Fruit fly (Drosophila melanogaster) whole organism, pupa: ENCODE results near the gene CG5225.
"Not testable (repeated sequence)": the region's sequence is repeated elsewhere in the genome, so short reads cannot be mapped to it uniquely, and the experiment has no call there.

Experiments used
- CG10348 ChIP-seq: fragments of 200-800 bp; sonication (Bioruptor generic); IDR thresholded peaks from 2 replicates; pipeline ENCODE4 v1.3.6; 2022; ENCODE audit warnings: missing biosample characterization, missing genetic modification characterization
- CG12605 ChIP-seq: fragments of 200-800 bp; sonication (Bioruptor generic); IDR thresholded peaks from 2 replicates; pipeline ENCODE4 v1.3.6; 2022; ENCODE audit warnings: missing biosample characterization, missing genetic modification characterization
- CG13204 ChIP-seq: fragments of 200-800 bp; sonication (Bioruptor generic); optimal IDR thresholded peaks from 2 replicates; lab custom pipeline; 2018; ENCODE audit warnings: missing biosample characterization, mild to moderate bottlenecking, missing genetic modification characterization, moderate library complexity
- CG14655 ChIP-seq: fragments of 200-800 bp; sonication (Bioruptor generic); optimal IDR thresholded peaks from 3 replicates; lab custom pipeline; 2017; ENCODE audit warnings: mild to moderate bottlenecking, missing biosample characterization, missing genetic modification reagents, missing genetic modification characterization
- CG15710 ChIP-seq: fragments of 200-800 bp; sonication (Bioruptor generic); optimal IDR thresholded peaks from 2 replicates; lab custom pipeline; 2018; ENCODE audit warnings: missing biosample characterization, mild to moderate bottlenecking, missing genetic modification characterization, moderate library complexity
- CG17806 ChIP-seq: fragments of 200-800 bp; sonication (Bioruptor generic); optimal IDR thresholded peaks from 2 replicates; lab custom pipeline; 2018; ENCODE audit warnings: missing biosample characterization, mild to moderate bottlenecking, missing genetic modification characterization, moderate library complexity
- CG32121 ChIP-seq: fragments of 200-800 bp; sonication (Bioruptor generic); IDR thresholded peaks from 2 replicates; pipeline ENCODE4 v1.3.6; 2022; ENCODE audit warnings: missing biosample characterization, missing genetic modification characterization
- CG34367 ChIP-seq: fragments of 200-800 bp; sonication (Bioruptor generic); optimal IDR thresholded peaks from 2 replicates; lab custom pipeline; 2018; ENCODE audit warnings: missing biosample characterization, mild to moderate bottlenecking, missing genetic modification characterization
- CG4496 ChIP-seq: fragments of 200-800 bp; sonication (Bioruptor generic); IDR thresholded peaks from 3 replicates; pipeline ENCODE4 v1.3.6; 2022; ENCODE audit warnings: missing biosample characterization, missing genetic modification characterization
- CG8159 ChIP-seq: fragments of 200-800 bp; sonication (Bioruptor generic); optimal IDR thresholded peaks from 3 replicates; lab custom pipeline; 2018; ENCODE audit warnings: missing biosample characterization, mild to moderate bottlenecking, missing genetic modification characterization, moderate library complexity
- CG8301 ChIP-seq: fragments of 200-800 bp; sonication (Bioruptor generic); optimal IDR thresholded peaks from 2 replicates; lab custom pipeline; 2018; ENCODE audit warnings: missing biosample characterization, mild to moderate bottlenecking, missing genetic modification characterization
- CG9948 ChIP-seq: fragments of 200-800 bp; sonication (Bioruptor generic); optimal IDR thresholded peaks from 2 replicates; lab custom pipeline; 2018; ENCODE audit warnings: missing biosample characterization, mild to moderate bottlenecking, missing genetic modification characterization, moderate library complexity
- D1 ChIP-seq: fragments of 200-800 bp; sonication (Bioruptor generic); optimal IDR thresholded peaks from 2 replicates; lab custom pipeline; 2018; ENCODE audit warnings: missing biosample characterization, mild to moderate bottlenecking, missing genetic modification characterization, moderate library complexity
- EcR ChIP-seq: fragments of 200-800 bp; sonication (Bioruptor generic); optimal IDR thresholded peaks from 3 replicates; lab custom pipeline; 2019; ENCODE audit warnings: missing biosample characterization, missing genetic modification characterization, mild to moderate bottlenecking, moderate library complexity, missing genetic modification reagents
- Ets98B ChIP-seq: fragments of 200-800 bp; sonication (Bioruptor generic); IDR thresholded peaks from 2 replicates; pipeline ENCODE4 v1.3.6; 2022; ENCODE audit warnings: missing biosample characterization, missing genetic modification characterization
- Pif1A ChIP-seq: fragments of 200-800 bp; sonication (Bioruptor generic); optimal IDR thresholded peaks from 3 replicates; lab custom pipeline; 2016; ENCODE audit warnings: missing biosample characterization, missing genetic modification characterization
- Pif1B ChIP-seq: fragments of 200-800 bp; sonication (Bioruptor generic); optimal IDR thresholded peaks from 3 replicates; lab custom pipeline; 2016; ENCODE audit warnings: missing biosample characterization, missing genetic modification characterization
- Snoo ChIP-seq: fragments of 200-800 bp; sonication (Bioruptor generic); optimal IDR thresholded peaks from 3 replicates; lab custom pipeline; 2017; ENCODE audit warnings: missing biosample characterization, mild to moderate bottlenecking, missing genetic modification characterization, inconsistent platforms
- fd96Ca ChIP-seq: fragments of 200-800 bp; sonication (Bioruptor generic); IDR thresholded peaks from 3 replicates; pipeline ENCODE4 v1.3.6; 2022; ENCODE audit warnings: missing biosample characterization, missing genetic modification characterization
- gl ChIP-seq: fragments of 200-800 bp; sonication (Bioruptor generic); optimal IDR thresholded peaks from 2 replicates; lab custom pipeline; 2018; ENCODE audit warnings: missing biosample characterization, mild to moderate bottlenecking, missing genetic modification characterization
- rn ChIP-seq: fragments of 200-800 bp; sonication (Bioruptor generic); IDR thresholded peaks from 2 replicates; pipeline ENCODE4 v1.3.6; 2022; ENCODE audit warnings: missing biosample characterization, missing genetic modification characterization

The CG5225 gene

DNA sequence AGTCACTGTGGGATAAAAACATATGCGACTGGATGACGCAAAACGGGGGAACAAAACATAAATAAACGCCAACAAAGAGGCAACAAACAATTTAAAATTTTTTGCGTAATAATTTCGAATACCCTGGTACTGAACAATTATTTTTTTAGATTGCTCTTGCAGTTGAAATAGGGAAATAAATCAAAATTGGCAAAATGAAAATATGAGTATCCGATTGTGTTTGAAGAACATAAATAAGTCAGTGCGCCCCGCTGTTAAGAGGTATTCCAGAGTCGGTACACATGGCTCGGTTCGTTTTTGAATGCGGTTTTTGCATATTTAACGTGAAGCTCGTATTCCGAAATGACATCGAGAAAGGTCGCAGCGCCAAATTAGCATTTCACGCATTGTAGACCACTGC is 42.9 kb upstream of the CG5225 start:
- TF ChIP-seq CG12605 (GFP tag; lab: Robert Waterston, UW) (no peak), CG8301 (tag; lab: Kevin White, UChicago) (no peak), CG14655 (GFP tag; lab: Kevin White, UChicago) (no peak), CG9948 (tag; lab: Kevin White, UChicago) (no peak)

DNA sequence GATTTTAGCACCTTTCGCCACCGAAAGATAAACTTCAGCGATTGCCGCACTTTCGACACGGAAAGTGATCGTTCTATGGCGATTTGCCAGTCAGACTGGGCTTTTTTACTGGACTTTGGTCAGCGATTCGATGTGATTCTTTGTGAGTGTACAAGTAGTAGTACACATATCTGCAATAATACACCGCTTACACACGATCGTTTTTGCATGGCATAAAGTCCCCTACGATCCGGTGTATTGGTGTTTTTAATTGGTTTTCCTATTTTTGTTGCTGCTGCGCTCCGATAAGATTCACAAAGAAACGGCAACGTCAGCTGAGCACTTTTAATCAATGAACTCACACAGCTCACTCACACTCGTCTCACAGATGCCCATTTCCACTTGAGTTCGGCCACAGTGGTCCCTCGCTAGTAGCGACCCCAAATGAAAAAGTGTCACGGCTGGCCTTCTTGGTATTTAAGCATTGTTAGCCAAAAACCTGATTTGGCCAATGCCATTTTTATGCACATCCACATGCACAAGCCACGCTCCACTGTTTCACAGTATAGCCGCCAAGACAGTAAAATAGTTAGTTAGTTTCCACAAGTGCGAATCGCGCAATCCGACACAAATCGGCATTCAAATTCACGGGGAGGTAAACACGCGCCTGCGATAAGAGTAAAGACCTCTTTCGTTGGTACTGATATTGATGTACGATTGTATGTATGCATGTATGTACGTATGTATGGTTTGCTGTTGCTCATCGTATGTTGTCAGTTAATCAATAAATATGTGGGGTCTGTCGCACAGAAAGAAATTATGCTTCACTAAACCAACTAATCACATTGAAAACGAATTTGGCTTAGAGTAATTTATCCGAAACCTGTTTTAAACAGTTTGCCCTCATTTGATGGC is 42.1 kb upstream of the CG5225 start:
- TF ChIP-seq Snoo (tag; lab: Kevin White, UChicago) = peak; percentile 90
- peak; percentile 89 for TF ChIP-seq rn (GFP tag; lab: Robert Waterston, UW)
- TF ChIP-seq fd96Ca (GFP tag; lab: Robert Waterston, UW) = peak; percentile 98
- TF ChIP-seq CG4496 (GFP tag; lab: Robert Waterston, UW) = peak; percentile 98
- no peak for TF ChIP-seq D1 (tag; lab: Kevin White, UChicago)
- TF ChIP-seq CG17806 (tag; lab: Kevin White, UChicago) = peak; percentile 79
- peak; percentile 87 for TF ChIP-seq CG14655 (GFP tag; lab: Kevin White, UChicago)
- peak; percentile 98 for TF ChIP-seq Ets98B (GFP tag; lab: Robert Waterston, UW)
- TF ChIP-seq Pif1B (GFP tag; lab: Kevin White, UChicago) = peak; percentile 88
- TF ChIP-seq CG8159 = peak; percentile 82
- peak; percentile 89 for TF ChIP-seq CG15710 (tag; lab: Kevin White, UChicago)
- peak; percentile 82 for TF ChIP-seq CG9948 (tag; lab: Kevin White, UChicago)
- TF ChIP-seq EcR (GFP tag; lab: Kevin White, UChicago) = peak; percentile 81
- TF ChIP-seq CG34367 (tag; lab: Kevin White, UChicago) = peak; percentile 77
- TF ChIP-seq CG10348 (GFP tag; lab: Robert Waterston, UW) = peak; percentile 97
- peak; percentile 84 for TF ChIP-seq CG8301 (tag; lab: Kevin White, UChicago)
- TF ChIP-seq gl (tag; lab: Kevin White, UChicago) = peak; percentile 36
- peak; percentile 93 for TF ChIP-seq CG12605 (GFP tag; lab: Robert Waterston, UW)
- TF ChIP-seq CG13204 (GFP tag; lab: Kevin White, UChicago) = peak; percentile 58
- peak; percentile 90 for TF ChIP-seq Pif1A (GFP tag; lab: Kevin White, UChicago)
- peak; percentile 96 for TF ChIP-seq CG32121

DNA sequence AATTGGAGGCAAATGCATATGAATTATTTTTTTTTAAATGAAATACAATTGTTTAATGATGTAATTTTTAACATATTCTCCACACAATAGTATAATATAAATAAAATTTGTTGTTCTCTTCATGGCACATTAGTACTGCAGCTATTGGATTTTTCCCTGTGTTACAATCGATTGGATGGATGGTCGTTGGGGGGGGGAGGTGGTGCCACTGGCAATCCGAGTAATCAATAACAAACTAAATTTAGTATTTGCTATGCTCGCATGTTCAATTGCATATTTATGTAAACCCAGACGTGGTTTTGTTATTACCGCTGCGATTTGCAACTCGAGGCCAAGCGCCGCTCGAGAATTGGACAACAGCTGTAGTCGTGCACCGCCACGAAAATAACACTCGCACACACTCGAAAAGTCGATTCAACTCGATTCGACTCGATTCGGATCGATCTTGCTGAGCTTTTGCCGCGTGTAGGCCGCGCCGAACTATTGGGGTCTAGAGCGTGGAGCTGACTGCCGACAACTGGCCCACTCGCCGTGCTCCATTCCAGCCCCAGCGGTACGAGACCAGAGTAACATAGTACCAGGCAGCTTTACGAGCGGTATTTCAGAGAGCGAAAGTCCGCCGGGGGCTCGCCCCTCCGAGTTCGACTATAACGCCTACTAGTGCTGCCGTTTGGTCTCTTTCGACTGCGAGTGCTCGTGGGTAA is 41.1 kb upstream of the CG5225 start, which contains the start of gene CG18622:
TSS of gene CG18622 (minus strand) at position 513 of the 704 bp plus-strand sequence.
- no peak for TF ChIP-seq CG12605 (GFP tag; lab: Robert Waterston, UW)
- TF ChIP-seq CG13204 (GFP tag; lab: Kevin White, UChicago) = peak; percentile 87
- TF ChIP-seq gl (tag; lab: Kevin White, UChicago) = no peak
- TF ChIP-seq CG14655 (GFP tag; lab: Kevin White, UChicago) = peak; percentile 5
- no peak for TF ChIP-seq CG15710 (tag; lab: Kevin White, UChicago)
- no peak for TF ChIP-seq Ets98B (GFP tag; lab: Robert Waterston, UW)
- TF ChIP-seq Pif1A (GFP tag; lab: Kevin White, UChicago) = no peak
- no peak for TF ChIP-seq rn (GFP tag; lab: Robert Waterston, UW)
- TF ChIP-seq CG9948 (tag; lab: Kevin White, UChicago) = no peak
- no peak for TF ChIP-seq CG4496 (GFP tag; lab: Robert Waterston, UW)
- TF ChIP-seq fd96Ca (GFP tag; lab: Robert Waterston, UW) = 0 out of 3 replicates have a peak, but pooled peaks have one; percentile 18
- 0 out of 2 replicates have a peak, but pooled peaks have one; percentile 12 for TF ChIP-seq CG10348 (GFP tag; lab: Robert Waterston, UW)
- TF ChIP-seq EcR (GFP tag; lab: Kevin White, UChicago) = no peak
- no peak for TF ChIP-seq CG8159
- no peak for TF ChIP-seq CG32121
- no peak for TF ChIP-seq CG17806 (tag; lab: Kevin White, UChicago)
- no peak for TF ChIP-seq CG8301 (tag; lab: Kevin White, UChicago)

DNA sequence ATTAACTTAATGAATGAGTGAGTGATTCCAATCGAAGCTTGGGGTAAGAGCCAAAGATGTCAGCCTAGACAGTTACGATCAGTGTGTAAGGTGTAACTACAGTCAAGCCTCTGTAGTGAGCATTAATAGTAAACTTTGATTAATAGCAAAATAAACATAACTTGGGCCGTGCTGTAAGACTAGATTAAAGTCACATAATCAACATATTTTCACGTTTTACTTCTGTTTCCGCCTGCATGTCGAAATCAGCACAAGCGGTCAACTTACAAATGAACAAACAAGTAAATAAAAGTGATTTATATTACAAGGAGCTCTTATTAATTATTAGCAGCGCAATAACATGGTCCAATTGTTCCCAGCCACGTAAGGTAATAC is 40.6 kb upstream of the CG5225 start:
- peak; percentile 14 for TF ChIP-seq CG9948 (tag; lab: Kevin White, UChicago)
- peak; percentile 7 for TF ChIP-seq CG14655 (GFP tag; lab: Kevin White, UChicago)
- no peak for TF ChIP-seq Snoo (tag; lab: Kevin White, UChicago)

DNA sequence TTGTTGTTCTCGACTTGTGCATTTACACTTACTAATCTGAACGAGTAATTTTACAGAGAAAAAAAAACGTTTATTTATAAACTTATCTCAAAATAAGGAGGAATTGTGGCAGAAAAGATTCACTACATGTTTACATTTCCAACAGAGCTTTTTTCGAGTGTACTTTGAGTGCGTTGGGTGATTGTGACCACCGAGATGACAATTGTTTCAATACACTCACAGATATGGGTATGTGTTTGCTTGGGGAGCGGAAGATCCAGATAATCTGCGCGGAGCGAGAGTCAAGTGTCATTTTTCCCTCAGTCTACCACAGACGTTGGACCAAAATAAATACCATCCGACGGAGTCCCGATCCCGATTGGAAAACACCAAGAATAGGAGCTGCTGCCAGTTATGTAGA is 40.0 kb upstream of the CG5225 start, which contains the start of gene MESK4:
TSS of gene MESK4 (plus strand) at position 301 of the 400 bp plus-strand sequence.
- TF ChIP-seq CG17806 (tag; lab: Kevin White, UChicago); fd96Ca (GFP tag; lab: Robert Waterston, UW); CG32121: not testable (repeated sequence)
